Fruit fly (Drosophila melanogaster) whole organism, embryonic: ENCODE data around the gene ppk7.
A peak's percentile ranks its signal among the peaks of the same experiment; 100 is the strongest.

Experiments used
- Abd-B ChIP-seq: fragments of 200-800 bp; sonication (Bioruptor generic); optimal IDR thresholded peaks from 2 replicates; lab custom pipeline; 2018; ENCODE audit warnings: missing biosample characterization, mild to moderate bottlenecking, missing genetic modification characterization, moderate library complexity
- Antp ChIP-seq: fragments of 200-800 bp; sonication (Bioruptor generic); optimal IDR thresholded peaks from 3 replicates; lab custom pipeline; 2016; ENCODE audit warnings: missing biosample characterization, missing genetic modification characterization
- Atf6 ChIP-seq: fragments of 200-800 bp; sonication (Bioruptor generic); IDR thresholded peaks from 2 replicates; pipeline ENCODE4 v1.3.6; 2022; ENCODE audit warnings: missing biosample characterization, missing genetic modification characterization
- Awh ChIP-seq: fragments of 200-800 bp; sonication (Bioruptor generic); IDR thresholded peaks from 2 replicates; pipeline ENCODE4, ENCODE4 v1.3.6; 2022; ENCODE audit warnings: missing biosample characterization, missing genetic modification characterization
- CG10462 ChIP-seq: fragments of 200-800 bp; sonication (Bioruptor generic); optimal IDR thresholded peaks from 2 replicates; lab custom pipeline; 2016; ENCODE audit warnings: missing biosample characterization, missing genetic modification characterization
- CG12769 ChIP-seq: fragments of 200-800 bp; sonication (Bioruptor generic); optimal IDR thresholded peaks from 2 replicates; lab custom pipeline; 2019; ENCODE audit warnings: missing biosample characterization, mild to moderate bottlenecking, missing genetic modification characterization, moderate library complexity
- CG13123 ChIP-seq: fragments of 200-800 bp; sonication (Bioruptor generic); optimal IDR thresholded peaks from 2 replicates; lab custom pipeline; 2016; ENCODE audit warnings: missing biosample characterization, missing genetic modification characterization
- CG13424 ChIP-seq: fragments of 200-800 bp; sonication (Bioruptor generic); optimal IDR thresholded peaks from 2 replicates; lab custom pipeline; 2019; ENCODE audit warnings: missing biosample characterization, mild to moderate bottlenecking, missing genetic modification characterization, moderate library complexity
- CG14710 ChIP-seq: fragments of 200-800 bp; sonication (Bioruptor generic); optimal IDR thresholded peaks from 3 replicates; lab custom pipeline; 2019; ENCODE audit warnings: missing biosample characterization, mild to moderate bottlenecking, missing genetic modification characterization, moderate library complexity
- CG1603 ChIP-seq: fragments of 200-800 bp; sonication (Bioruptor generic); optimal IDR thresholded peaks from 2 replicates; lab custom pipeline; 2019; ENCODE audit warnings: missing biosample characterization, mild to moderate bottlenecking, missing genetic modification characterization, moderate library complexity
- CG17359 ChIP-seq: fragments of 200-800 bp; sonication (Bioruptor generic); optimal IDR thresholded peaks from 3 replicates; lab custom pipeline; 2018; ENCODE audit warnings: missing biosample characterization, mild to moderate bottlenecking, missing genetic modification characterization, moderate library complexity
- CG18599 ChIP-seq: fragments of 200-800 bp; sonication (Bioruptor generic); optimal IDR thresholded peaks from 3 replicates; lab custom pipeline; 2017; ENCODE audit warnings: missing biosample characterization, missing genetic modification characterization, mild to moderate bottlenecking, moderate library complexity, missing genetic modification reagents
- CG2116 ChIP-seq: fragments of 200-800 bp; sonication (Bioruptor generic); optimal IDR thresholded peaks from 3 replicates; lab custom pipeline; 2018; ENCODE audit warnings: missing biosample characterization, mild to moderate bottlenecking, missing genetic modification characterization
- CG33213 ChIP-seq: fragments of 200-800 bp; sonication (Bioruptor generic); optimal IDR thresholded peaks from 3 replicates; lab custom pipeline; 2016; ENCODE audit warnings: missing biosample characterization, missing genetic modification characterization
- CG6175 ChIP-seq: fragments of 200-800 bp; sonication (Bioruptor generic); IDR thresholded peaks from 3 replicates; pipeline ENCODE4 v1.3.6; 2022; ENCODE audit warnings: missing biosample characterization, missing genetic modification characterization
- CG6791 ChIP-seq: fragments of 200-800 bp; sonication (Bioruptor generic); IDR thresholded peaks from 3 replicates; pipeline ENCODE4 v1.3.6; 2022; ENCODE audit warnings: missing biosample characterization, missing genetic modification characterization; ENCODE audit not compliant: partially characterized antibody
- CG7372 ChIP-seq: fragments of 200-800 bp; sonication (Bioruptor generic); IDR thresholded peaks from 2 replicates; pipeline ENCODE4 v1.3.6; 2022; ENCODE audit warnings: missing biosample characterization, missing genetic modification characterization
- CG7786 ChIP-seq: fragments of 200-800 bp; sonication (Bioruptor generic); optimal IDR thresholded peaks from 2 replicates; lab custom pipeline; 2016; ENCODE audit warnings: missing biosample characterization, missing genetic modification characterization
- CG9932 ChIP-seq: fragments of 200-800 bp; sonication (Bioruptor generic); IDR thresholded peaks from 2 replicates; pipeline ENCODE4 v1.3.6; 2022; ENCODE audit warnings: missing biosample characterization, missing genetic modification characterization
- Ets65A ChIP-seq: fragments of 200-800 bp; sonication (Bioruptor generic); peaks from one replicate; lab custom pipeline; 2016; ENCODE audit warnings: missing biosample characterization, missing genetic modification characterization
- HLH3B ChIP-seq: fragments of 200-800 bp; sonication (Bioruptor generic); IDR thresholded peaks from 2 replicates; pipeline ENCODE4 v1.3.6; 2022; ENCODE audit warnings: missing biosample characterization, missing genetic modification characterization
- HmgD ChIP-seq: fragments of 200-800 bp; sonication (Bioruptor generic); optimal IDR thresholded peaks from 3 replicates; lab custom pipeline; 2016; ENCODE audit warnings: missing biosample characterization, missing genetic modification characterization
- Hmr ChIP-seq: fragments of 200-800 bp; sonication (Bioruptor generic); optimal IDR thresholded peaks from 3 replicates; lab custom pipeline; 2017; ENCODE audit warnings: mild to moderate bottlenecking, missing biosample characterization, missing genetic modification reagents, missing genetic modification characterization
- Mrtf ChIP-seq: fragments of 200-800 bp; sonication (Bioruptor generic); IDR thresholded peaks from 3 replicates; pipeline ENCODE4 v1.3.6; 2022; ENCODE audit warnings: missing biosample characterization, missing genetic modification characterization
- NC2β ChIP-seq: fragments of 200-800 bp; sonication (Bioruptor generic); optimal IDR thresholded peaks from 2 replicates; lab custom pipeline; 2016; ENCODE audit warnings: missing biosample characterization, missing genetic modification characterization
- Nf-YB ChIP-seq: fragments of 200-800 bp; sonication (Bioruptor generic); optimal IDR thresholded peaks from 3 replicates; lab custom pipeline; 2019; ENCODE audit warnings: missing biosample characterization, mild to moderate bottlenecking, missing genetic modification characterization, moderate library complexity
- Opbp ChIP-seq: fragments of 200-800 bp; sonication (Bioruptor generic); IDR thresholded peaks from 3 replicates; pipeline ENCODE4 v1.3.6; 2022; ENCODE audit warnings: missing biosample characterization, missing genetic modification characterization; ENCODE audit not compliant: partially characterized antibody
- Poxn ChIP-seq: fragments of 200-800 bp; sonication (Bioruptor generic); IDR thresholded peaks from 2 replicates; pipeline ENCODE4 v1.3.6; 2022; ENCODE audit warnings: missing biosample characterization, missing genetic modification characterization
- Xbp1 ChIP-seq: fragments of 200-800 bp; sonication (Bioruptor generic); optimal IDR thresholded peaks from 3 replicates; lab custom pipeline; 2016; ENCODE audit warnings: missing biosample characterization, mild to moderate bottlenecking, missing genetic modification characterization
- bbx ChIP-seq: fragments of 200-800 bp; sonication (Bioruptor generic); IDR thresholded peaks from 2 replicates; pipeline ENCODE4 v1.3.6; 2022; ENCODE audit warnings: missing biosample characterization, missing genetic modification characterization; ENCODE audit not compliant: partially characterized antibody
- bigmax ChIP-seq: fragments of 200-800 bp; sonication (Bioruptor generic); optimal IDR thresholded peaks from 2 replicates; lab custom pipeline; 2018; ENCODE audit warnings: missing biosample characterization, mild to moderate bottlenecking, missing genetic modification characterization
- bsh ChIP-seq, 2 experiments: fragments of 200-800 bp; sonication (Bioruptor generic); optimal IDR thresholded peaks; 2 replicates each; lab custom pipeline; 2017 to 2018; ENCODE audit warnings: mild to moderate bottlenecking in 2 of 2, missing biosample characterization in 2 of 2, missing genetic modification characterization in 2 of 2, moderate library complexity in 1 of 2
- chm ChIP-seq: fragments of 200-800 bp; sonication (Bioruptor generic); IDR thresholded peaks from 2 replicates; pipeline ENCODE4 v1.3.6; 2022; ENCODE audit warnings: missing biosample characterization, missing genetic modification characterization
- cwo ChIP-seq: fragments of 200-800 bp; sonication (Bioruptor generic); optimal IDR thresholded peaks from 3 replicates; lab custom pipeline; 2017; ENCODE audit warnings: missing biosample characterization, missing genetic modification characterization, mild to moderate bottlenecking, moderate library complexity, missing genetic modification reagents
- da ChIP-seq: fragments of 200-800 bp; sonication (Bioruptor generic); optimal IDR thresholded peaks from 2 replicates; lab custom pipeline; 2016; ENCODE audit warnings: missing biosample characterization, missing genetic modification characterization
- exex ChIP-seq: fragments of 200-800 bp; sonication (Bioruptor generic); optimal IDR thresholded peaks from 4 replicates; lab custom pipeline; 2018; ENCODE audit warnings: missing biosample characterization, mild to moderate bottlenecking, missing genetic modification characterization, moderate library complexity
- fd102C ChIP-seq: fragments of 200-800 bp; sonication (Bioruptor generic); optimal IDR thresholded peaks from 2 replicates; lab custom pipeline; 2018; ENCODE audit warnings: missing biosample characterization, mild to moderate bottlenecking, missing genetic modification characterization, moderate library complexity
- grn ChIP-seq: fragments of 200-800 bp; sonication (Bioruptor generic); optimal IDR thresholded peaks from 3 replicates; lab custom pipeline; 2017; ENCODE audit warnings: missing biosample characterization, missing genetic modification characterization
- her ChIP-seq: fragments of 200-800 bp; sonication (Bioruptor generic); optimal IDR thresholded peaks from 2 replicates; lab custom pipeline; 2016; ENCODE audit warnings: missing biosample characterization, missing genetic modification characterization
- lilli ChIP-seq: fragments of 200-800 bp; sonication (Bioruptor generic); optimal IDR thresholded peaks from 3 replicates; lab custom pipeline; 2016; ENCODE audit warnings: missing biosample characterization, missing genetic modification characterization
- nmo ChIP-seq: fragments of 200-800 bp; sonication (Bioruptor generic); optimal IDR thresholded peaks from 2 replicates; lab custom pipeline; 2018; ENCODE audit warnings: missing biosample characterization, mild to moderate bottlenecking, missing genetic modification characterization, moderate library complexity
- nom ChIP-seq: fragments of 200-800 bp; sonication (Bioruptor generic); optimal IDR thresholded peaks from 2 replicates; lab custom pipeline; 2017; ENCODE audit warnings: missing biosample characterization, missing genetic modification characterization, mild to moderate bottlenecking, moderate library complexity, missing genetic modification reagents
- phol ChIP-seq: fragments of 200-800 bp; sonication (Bioruptor generic); optimal IDR thresholded peaks from 3 replicates; lab custom pipeline; 2018; ENCODE audit warnings: missing biosample characterization, mild to moderate bottlenecking, missing genetic modification characterization, moderate library complexity
- sd ChIP-seq: fragments of 200-800 bp; sonication (Bioruptor generic); optimal IDR thresholded peaks from 3 replicates; lab custom pipeline; 2018; ENCODE audit warnings: missing biosample characterization, mild to moderate bottlenecking, missing genetic modification characterization, moderate library complexity
- seq ChIP-seq: fragments of 200-800 bp; sonication (Bioruptor generic); IDR thresholded peaks from 2 replicates; pipeline ENCODE4 v1.3.6; 2022; ENCODE audit warnings: missing biosample characterization, missing genetic modification characterization
- sisA ChIP-seq: fragments of 200-800 bp; sonication (Bioruptor generic); IDR thresholded peaks from 2 replicates; pipeline ENCODE4 v1.3.6; 2022; ENCODE audit warnings: missing biosample characterization, missing genetic modification characterization
- stc ChIP-seq: fragments of 200-800 bp; sonication (Bioruptor generic); IDR thresholded peaks from 2 replicates; pipeline ENCODE4 v1.3.6; 2022; ENCODE audit warnings: missing biosample characterization, missing genetic modification characterization
- trh ChIP-seq: fragments of 200-800 bp; sonication (Bioruptor generic); optimal IDR thresholded peaks from 2 replicates; lab custom pipeline; 2016; ENCODE audit warnings: missing biosample characterization, missing genetic modification characterization
- unc-4 ChIP-seq: fragments of 200-800 bp; sonication (Bioruptor generic); IDR thresholded peaks from 2 replicates; pipeline ENCODE4 v1.3.6; 2022; ENCODE audit warnings: missing biosample characterization, missing genetic modification characterization; ENCODE audit not compliant: partially characterized antibody

The ppk7 gene

dm6 chr2L:6343084-6343873 lies 10.9 kb downstream of the ppk7 start (continued):
- TF ChIP-seq CG6791 (GFP tag; lab: Robert Waterston, UW) (peak; percentile 60; the same call in 2 of the 3 replicates), grn (GFP tag; lab: Kevin White, UChicago) (peak; percentile 90), unc-4 (GFP tag; lab: Robert Waterston, UW) (no peak), CG12769 (peak; percentile 21), CG13123 (GFP tag; lab: Kevin White, UChicago) (no peak), bigmax (no peak), her (GFP tag; lab: Kevin White, UChicago) (peak; percentile 100), CG7372 (GFP tag; lab: Robert Waterston, UW) (no peak), CG6175 (GFP tag; lab: Robert Waterston, UW) (0 out of 3 replicates have a peak, but pooled peaks have one; percentile 43), Hmr (peak; percentile 2), NC2β (no peak), Antp (GFP tag; lab: Kevin White, UChicago) (peak; percentile 3), sd (tag; lab: Kevin White, UChicago) (peak; percentile 98), chm (no peak), HmgD (GFP tag; lab: Kevin White, UChicago) (peak; percentile 39), Nf-YB (GFP tag; lab: Kevin White, UChicago) (no peak), CG17359 (tag; lab: Kevin White, UChicago) (no peak), CG7786 (GFP tag; lab: Kevin White, UChicago) (no peak), CG18599 (peak; percentile 43), lilli (GFP tag; lab: Kevin White, UChicago) (no peak), da (GFP tag; lab: Kevin White, UChicago) (no peak), HLH3B (no peak), sisA (GFP tag; lab: Robert Waterston, UW) (no peak), CG33213 (GFP tag; lab: Kevin White, UChicago) (peak; percentile 16), CG2116 (GFP tag; lab: Kevin White, UChicago) (peak; percentile 49), stc (no peak), nom (GFP tag; lab: Kevin White, UChicago) (no peak), CG1603 (tag; lab: Kevin White, UChicago) (no peak), Atf6 (GFP tag; lab: Robert Waterston, UW) (no peak), Awh (GFP tag; lab: Robert Waterston, UW) (no peak), bsh (GFP tag; optimal IDR thresholded peaks at IDR 0.05; lab: Kevin White, UChicago) (no peak), bbx (GFP tag; lab: Robert Waterston, UW) (peak; percentile 50), CG13424 (tag; lab: Kevin White, UChicago) (no peak), Ets65A (GFP tag; lab: Kevin White, UChicago) (peak; percentile 49), seq (GFP tag; lab: Robert Waterston, UW) (no peak), Opbp (peak; percentile 65; the same call in 2 of the 3 replicates), exex (peak; percentile 100), Poxn (no peak), CG10462 (GFP tag; lab: Kevin White, UChicago) (no peak), cwo (GFP tag; lab: Kevin White, UChicago) (peak; percentile 47), CG9932 (GFP tag; lab: Robert Waterston, UW) (no peak), Abd-B (GFP tag; lab: Kevin White, UChicago) (peak; percentile 30), Xbp1 (GFP tag; lab: Kevin White, UChicago) (peak; percentile 12), phol (tag; lab: Kevin White, UChicago) (peak; percentile 17), trh (GFP tag; lab: Kevin White, UChicago) (no peak), CG14710 (peak; percentile 21), nmo (GFP tag; lab: Kevin White, UChicago) (peak; percentile 59), fd102C (GFP tag; lab: Kevin White, UChicago) (no peak), Mrtf (GFP tag; lab: Robert Waterston, UW) (no peak)
